Worm (Caenorhabditis elegans): Measurements from ENCODE around the gene trx-2.

The trx-2 gene

DNA sequence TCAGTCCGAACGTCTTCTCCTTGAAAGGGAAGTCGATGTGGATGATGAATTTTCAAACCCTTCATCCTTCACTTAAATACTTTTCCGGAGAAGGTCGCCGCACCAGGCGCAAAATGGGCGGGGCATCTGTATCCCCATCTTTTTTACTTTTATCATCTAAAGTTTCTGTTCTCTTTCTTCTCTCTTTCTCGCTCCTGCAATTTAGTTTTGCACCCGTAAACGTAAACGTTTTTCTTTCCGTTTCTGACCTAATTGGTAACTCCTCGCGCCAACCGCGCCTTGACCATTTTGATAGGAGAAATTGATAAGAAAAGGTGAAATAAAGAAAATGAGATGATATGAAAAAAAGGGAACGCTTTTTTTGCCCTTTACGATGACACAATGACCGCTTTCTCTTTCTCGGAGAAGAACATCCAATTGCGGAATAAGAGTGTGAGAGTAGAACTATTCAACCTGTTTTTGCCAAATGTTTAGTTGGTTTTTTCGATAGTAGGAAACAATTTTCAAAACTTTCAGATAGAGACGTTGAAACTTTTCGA, 21.6 kb upstream of the trx-2 start, which contains the start of gene col-149:
TSS of gene col-149 (minus strand) at position 51 of the 539 bp plus-strand sequence.
- no peak for TF ChIP-seq lin-15B (tag; optimal IDR thresholded peaks at IDR 0.05)
- TF ChIP-seq mxl-3 (GFP tag; optimal IDR thresholded peaks at IDR 0.05), result peak; percentile 59
- peak; percentile 66 for TF ChIP-seq pqm-1 (tag; optimal IDR thresholded peaks at IDR 0.05)
- TF ChIP-seq ctbp-1 (GFP tag; IDR thresholded peaks at IDR 0.05), result no peak
- no peak for TF ChIP-seq snpc-1.2 (GFP tag; IDR thresholded peaks at IDR 0.05)
- peak; percentile 81 for TF ChIP-seq nhr-28 (tag; optimal IDR thresholded peaks at IDR 0.05)
- no peak for TF ChIP-seq nhr-102 (tag; optimal IDR thresholded peaks at IDR 0.05)
- TF ChIP-seq lin-29 (GFP tag; IDR thresholded peaks at IDR 0.05), result no peak
- peak; percentile 3 for TF ChIP-seq cey-2 (tag; optimal IDR thresholded peaks at IDR 0.05; ENCODE audit: borderline replicate concordance, insufficient read depth)
- TF ChIP-seq unc-62 (GFP tag; optimal IDR thresholded peaks at IDR 0.05 in 1 of 2), result peak in 1 of 2 experiments; percentile 62
- no peak for TF ChIP-seq unc-62 (tag; optimal IDR thresholded peaks at IDR 0.05)
- TF ChIP-seq dve-1 (tag; optimal IDR thresholded peaks at IDR 0.05; ENCODE audit: insufficient read depth), result no peak
- no peak for TF ChIP-seq attf-4 (tag; optimal IDR thresholded peaks at IDR 0.05)
- TF ChIP-seq vab-7 (GFP tag; IDR thresholded peaks at IDR 0.05), result no peak
- TF ChIP-seq ztf-7 (tag; optimal IDR thresholded peaks at IDR 0.05), result no peak
- TF ChIP-seq aha-1 (tag), result peak; percentile 26
- no peak for TF ChIP-seq arid-1 (GFP tag; conservative IDR thresholded peaks at IDR 0.05)
- no peak for TF ChIP-seq nhr-6 (tag; optimal IDR thresholded peaks at IDR 0.05)
- TF ChIP-seq sdz-12 (GFP tag; optimal IDR thresholded peaks at IDR 0.05), result no peak
- peak; percentile 6; the same call in 1 of the 2 replicates for TF ChIP-seq D1046.2 (GFP tag; IDR thresholded peaks at IDR 0.05)
- no peak for TF ChIP-seq Y48G9A.11 (GFP tag; IDR thresholded peaks at IDR 0.05)
- no peak for TF ChIP-seq T26A8.4 (GFP tag; IDR thresholded peaks at IDR 0.05)
- TF ChIP-seq nhr-77 (tag; optimal IDR thresholded peaks at IDR 0.05), result no peak
- no peak for TF ChIP-seq madf-5 (GFP tag; IDR thresholded peaks at IDR 0.05)
- no peak for TF ChIP-seq madf-9 (GFP tag; conservative IDR thresholded peaks at IDR 0.05)
- TF ChIP-seq hlh-11 (tag; optimal IDR thresholded peaks at IDR 0.05), result peak; percentile 51
- no peak for TF ChIP-seq ama-1 (optimal IDR thresholded peaks at IDR 0.05)
- no peak for TF ChIP-seq ceh-62 (tag; optimal IDR thresholded peaks at IDR 0.05)

DNA sequence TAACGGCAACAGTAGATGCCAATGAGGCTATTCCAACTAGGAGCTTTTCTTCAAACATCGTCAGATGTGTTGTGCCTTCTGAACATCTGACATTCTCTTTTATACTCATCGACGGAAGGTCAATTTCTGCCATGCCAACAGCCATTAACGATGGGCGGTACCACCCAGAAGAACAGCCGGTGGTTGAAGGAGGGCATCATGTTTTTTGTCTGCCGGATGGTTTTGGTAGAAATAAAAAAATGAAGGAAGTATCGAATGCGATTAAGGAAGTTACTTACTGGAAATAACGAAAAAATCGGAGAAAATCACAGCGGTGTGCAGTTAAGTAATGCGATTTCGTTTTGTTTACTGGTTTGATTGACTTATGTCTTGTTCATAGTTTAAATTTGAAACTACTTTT, 19.9 kb upstream of the trx-2 start, which contains the start of gene col-150:
TSS of gene col-150 (minus strand) at position 101 of the 400 bp plus-strand sequence.
- TF ChIP-seq pqm-1 (tag; optimal IDR thresholded peaks at IDR 0.05), result no peak
- no peak for TF ChIP-seq ama-1 (optimal IDR thresholded peaks at IDR 0.05)
- no peak for TF ChIP-seq ZK546.5 (tag; optimal IDR thresholded peaks at IDR 0.05)
- no peak for TF ChIP-seq lin-13 (GFP tag; optimal IDR thresholded peaks at IDR 0.05)
- no peak for TF ChIP-seq daf-16 (GFP tag; optimal IDR thresholded peaks at IDR 0.05)
- no peak for TF ChIP-seq daf-16 (tag; optimal IDR thresholded peaks at IDR 0.05)
- no peak for TF ChIP-seq mxl-3 (GFP tag; optimal IDR thresholded peaks at IDR 0.05)
- TF ChIP-seq nhr-42 (GFP tag; IDR thresholded peaks at IDR 0.05), result no peak

DNA sequence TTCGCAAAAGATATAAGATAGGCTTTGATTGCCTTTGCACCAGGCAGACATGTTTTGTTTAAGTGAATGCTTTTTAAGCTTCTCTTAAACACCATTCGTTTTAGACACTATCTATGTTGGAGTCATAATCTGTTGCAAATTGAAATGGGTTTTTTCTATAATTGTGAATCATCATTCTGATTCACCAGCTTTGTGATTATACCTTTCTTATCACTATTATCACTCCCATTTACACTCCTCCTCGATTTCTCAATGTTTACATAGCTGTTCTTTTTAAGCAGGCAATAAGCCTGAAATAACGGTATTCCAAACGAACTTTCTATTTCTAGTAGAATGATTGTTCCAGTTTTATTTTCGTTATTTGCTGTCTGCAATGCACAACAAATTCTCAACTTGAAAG, 17.4 kb upstream of the trx-2 start, which contains the start of gene B0024.4:
TSS of gene B0024.4 (plus strand) at position 301 of the 400 bp plus-strand sequence.
- peak; percentile 15 for TF ChIP-seq pqm-1 (tag; optimal IDR thresholded peaks at IDR 0.05)
- TF ChIP-seq F44E2.7 (GFP tag; IDR thresholded peaks at IDR 0.05), result no peak
- TF ChIP-seq lin-29 (GFP tag; IDR thresholded peaks at IDR 0.05), result no peak
- TF ChIP-seq unc-62 (GFP tag; optimal IDR thresholded peaks at IDR 0.05 in 1 of 2), result peak in 1 of 2 experiments; percentile 20
- no peak for TF ChIP-seq unc-62 (tag; optimal IDR thresholded peaks at IDR 0.05)

DNA sequence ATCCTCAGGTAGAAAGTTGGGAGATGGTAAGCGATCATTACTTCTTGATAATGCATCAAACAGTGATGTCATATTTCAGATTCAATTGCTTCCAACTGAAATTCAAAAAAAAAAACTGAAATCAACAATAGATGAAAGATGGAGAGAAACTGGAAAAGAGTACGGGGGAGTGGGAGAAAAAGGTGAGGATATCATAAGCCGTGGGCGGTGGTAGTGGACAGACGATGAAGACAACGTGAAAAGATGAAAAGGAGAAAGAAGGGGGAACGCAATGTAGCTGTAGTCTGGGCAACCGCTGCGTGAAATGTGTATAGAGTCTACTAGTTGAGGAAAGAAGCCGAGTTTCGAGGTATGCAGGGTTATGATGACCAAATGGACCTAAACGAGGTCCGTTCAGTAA, 7.2 kb upstream of the trx-2 start, which contains the start of gene che-12:
TSS of gene che-12 (minus strand) at position 101 of the 400 bp plus-strand sequence.
- no peak for TF ChIP-seq daf-8 (GFP tag; IDR thresholded peaks at IDR 0.05)
